Worm (Caenorhabditis elegans) whole organism, midembryonic: Measurements from ENCODE around the gene ZK686.1.

Experiments used
- T22C8.4 ChIP-seq: fragments of 200-800 bp; sonication (Bioruptor generic); IDR thresholded peaks from 2 replicates; pipeline ENCODE4 v1.3.6; 2022; ENCODE audit warnings: missing genetic modification characterization, missing compliant biosample characterization
- cog-1 ChIP-seq: sonication (generic microtip); optimal IDR thresholded peaks from 2 replicates; lab custom pipeline; 2016; ENCODE audit warnings: missing genetic modification characterization, missing compliant biosample characterization
- flt-1 ChIP-seq: fragments of 200-800 bp; sonication (Bioruptor generic); IDR thresholded peaks from 2 replicates; pipeline ENCODE4 v1.3.6; 2022; ENCODE audit warnings: missing genetic modification characterization, missing compliant biosample characterization
- klf-2 ChIP-seq: fragments of 200-800 bp; sonication (Bioruptor generic); conservative IDR thresholded peaks from 2 replicates; pipeline ENCODE4 v1.3.6; 2022; ENCODE audit warnings: missing genetic modification reagents, missing genetic modification characterization, missing compliant biosample characterization
- med-1 ChIP-seq: sonication (generic microtip); optimal IDR thresholded peaks from 2 replicates; lab custom pipeline; 2017; ENCODE audit warnings: missing genetic modification characterization, mild to moderate bottlenecking, missing compliant biosample characterization, antibody characterized with exemption, missing genetic modification reagents; ENCODE audit not compliant: insufficient read depth
- ref-1 ChIP-seq: fragments of 200-800 bp; sonication (Bioruptor generic); conservative IDR thresholded peaks from 2 replicates; pipeline ENCODE4 v1.3.6; 2022; ENCODE audit warnings: missing genetic modification reagents, missing genetic modification characterization, missing compliant biosample characterization
- tab-1 ChIP-seq: fragments of 200-800 bp; sonication (Bioruptor generic); IDR thresholded peaks from 2 replicates; pipeline ENCODE4 v1.3.6; 2022; ENCODE audit warnings: missing genetic modification characterization, missing compliant biosample characterization
- ztf-23 ChIP-seq: fragments of 200-800 bp; sonication (Bioruptor generic); IDR thresholded peaks from 2 replicates; pipeline ENCODE4 v1.3.6; 2022; ENCODE audit warnings: missing genetic modification reagents, missing genetic modification characterization, missing compliant biosample characterization
- ztf-29 ChIP-seq: fragments of 200-800 bp; sonication (Bioruptor generic); IDR thresholded peaks from 2 replicates; pipeline ENCODE4 v1.3.6; 2022; ENCODE audit warnings: missing genetic modification reagents, missing genetic modification characterization, missing compliant biosample characterization

ZK686.1 gene

ce11 chrIII:7809033-7809432 is 36.1 kb downstream of the ZK686.1 start:
- TF ChIP-seq med-1 (GFP tag; lab: Kevin White, UChicago) = no peak
- TF ChIP-seq T22C8.4 = no peak
- TF ChIP-seq cog-1 = no peak
- no peak for TF ChIP-seq ztf-23
- no peak for TF ChIP-seq ztf-29 (GFP tag; lab: Robert Waterston, UW)
- no peak for TF ChIP-seq ref-1 (GFP tag; lab: Robert Waterston, UW)
- TF ChIP-seq tab-1 (GFP tag; lab: Robert Waterston, UW) = no peak
- TF ChIP-seq klf-2 (GFP tag; lab: Robert Waterston, UW) = no peak
- no peak for TF ChIP-seq flt-1 (GFP tag; lab: Robert Waterston, UW)

- TF ChIP-seq med-1 (GFP tag; lab: Kevin White, UChicago) = no peak
- no peak for TF ChIP-seq flt-1 (GFP tag; lab: Robert Waterston, UW)
- peak; percentile 40; the same call in 1 of the 2 replicates for TF ChIP-seq ztf-23
- no peak for TF ChIP-seq tab-1 (GFP tag; lab: Robert Waterston, UW)
Measured at ce11 chrIII:7812208-7812880, 39.4 kb downstream of the ZK686.1 start.

ce11 chrIII:7814159-7815055 is 41.5 kb downstream of the ZK686.1 start, which contains the start of gene egl-5:
egl-5 (plus strand) TSS chrIII:7814374.
- TF ChIP-seq cog-1 (no peak), tab-1 (GFP tag; lab: Robert Waterston, UW) (no peak), ztf-23 (no peak), ref-1 (GFP tag; lab: Robert Waterston, UW) (no peak), ztf-29 (GFP tag; lab: Robert Waterston, UW) (no peak), med-1 (GFP tag; lab: Kevin White, UChicago) (no peak), flt-1 (GFP tag; lab: Robert Waterston, UW) (no peak), T22C8.4 (no peak), klf-2 (GFP tag; lab: Robert Waterston, UW) (no peak)

ce11 chrIII:7815056-7815366 is 42.1 kb downstream of the ZK686.1 start:
- TF ChIP-seq ztf-23 = no peak
- no peak for TF ChIP-seq ref-1 (GFP tag; lab: Robert Waterston, UW)
- no peak for TF ChIP-seq flt-1 (GFP tag; lab: Robert Waterston, UW)
- TF ChIP-seq klf-2 (GFP tag; lab: Robert Waterston, UW) = no peak
- TF ChIP-seq cog-1 = no peak
- TF ChIP-seq med-1 (GFP tag; lab: Kevin White, UChicago) = no peak
- TF ChIP-seq T22C8.4 = no peak
- no peak for TF ChIP-seq tab-1 (GFP tag; lab: Robert Waterston, UW)
- TF ChIP-seq ztf-29 (GFP tag; lab: Robert Waterston, UW) = no peak

ce11 chrIII:7815571-7816348 is 42.8 kb downstream of the ZK686.1 start:
- TF ChIP-seq flt-1 (GFP tag; lab: Robert Waterston, UW) (no peak), ztf-29 (GFP tag; lab: Robert Waterston, UW) (no peak)

ce11 chrIII:7816463-7816862 is 43.5 kb downstream of the ZK686.1 start:
- no peak for TF ChIP-seq klf-2 (GFP tag; lab: Robert Waterston, UW)

ce11 chrIII:7818965-7819364 is 46.0 kb downstream of the ZK686.1 start:
- TF ChIP-seq med-1 (GFP tag; lab: Kevin White, UChicago) = no peak

ce11 chrIII:7819866-7820265 is 46.9 kb downstream of the ZK686.1 start:
- TF ChIP-seq ref-1 (GFP tag; lab: Robert Waterston, UW) (no peak), T22C8.4 (no peak), med-1 (GFP tag; lab: Kevin White, UChicago) (no peak), klf-2 (GFP tag; lab: Robert Waterston, UW) (no peak), cog-1 (no peak), ztf-23 (no peak), flt-1 (GFP tag; lab: Robert Waterston, UW) (no peak), ztf-29 (GFP tag; lab: Robert Waterston, UW) (no peak), tab-1 (GFP tag; lab: Robert Waterston, UW) (no peak)

ce11 chrIII:7823285-7823684 is 50.4 kb downstream of the ZK686.1 start:
- TF ChIP-seq flt-1 (GFP tag; lab: Robert Waterston, UW) (no peak), ztf-23 (no peak), klf-2 (GFP tag; lab: Robert Waterston, UW) (no peak), ref-1 (GFP tag; lab: Robert Waterston, UW) (no peak), med-1 (GFP tag; lab: Kevin White, UChicago) (no peak), cog-1 (no peak), ztf-29 (GFP tag; lab: Robert Waterston, UW) (no peak), T22C8.4 (no peak), tab-1 (GFP tag; lab: Robert Waterston, UW) (no peak)
